Fruit fly (Drosophila melanogaster): Measurements from ENCODE around the gene CG33223.

The CG33223 gene

DNA sequence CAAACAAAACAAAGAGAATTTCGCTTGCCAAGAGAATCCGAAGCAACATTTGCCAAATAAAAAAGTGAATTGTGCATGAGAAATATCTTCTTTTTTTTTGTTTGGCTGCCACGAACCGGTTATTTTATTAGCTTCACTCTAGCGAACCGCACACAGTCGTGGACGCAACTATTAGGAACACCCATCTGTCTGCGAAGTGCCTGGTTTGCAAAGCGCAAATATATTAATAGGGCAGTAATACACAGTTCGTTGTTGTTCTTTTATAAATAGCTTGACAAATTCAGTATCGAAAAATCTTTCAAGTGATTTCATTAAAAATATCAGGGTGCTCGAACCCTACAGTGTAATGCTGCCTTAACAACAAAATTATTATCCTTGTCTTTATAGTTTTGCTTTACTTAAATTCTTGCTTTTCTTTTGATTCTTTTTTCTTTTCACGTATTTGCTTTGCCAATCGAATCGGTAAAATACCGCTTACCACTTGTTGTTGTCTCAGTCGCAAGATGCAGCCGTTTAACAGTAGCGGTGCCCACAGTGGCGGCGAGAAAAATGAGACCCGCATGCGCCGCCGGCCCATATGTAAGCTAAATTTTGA, 7.9 kb upstream of the CG33223 start (continued):
- TF ChIP-seq CG7839 (tag; optimal IDR thresholded peaks at IDR 0.05) (peak; percentile 24), sc (optimal IDR thresholded peaks at IDR 0.05) (no peak), sc (GFP tag; optimal IDR thresholded peaks at IDR 0.05) (no peak), CG6272 (GFP tag; IDR thresholded peaks at IDR 0.05) (0 out of 2 replicates have a peak, but pooled peaks have one; percentile 12), ab (GFP tag; optimal IDR thresholded peaks at IDR 0.05) (no peak), CG4360 (GFP tag; IDR thresholded peaks at IDR 0.05) (0 out of 2 replicates have a peak, but pooled peaks have one; percentile 12), unpg (GFP tag; optimal IDR thresholded peaks at IDR 0.05) (peak; percentile 17), CG12391 (tag; optimal IDR thresholded peaks at IDR 0.05) (peak; percentile 5), hbn (GFP tag; IDR thresholded peaks at IDR 0.05; ENCODE audit: partially characterized antibody) (no peak), scrt (GFP tag; optimal IDR thresholded peaks at IDR 0.05) (no peak), Chrac-16 (GFP tag; optimal IDR thresholded peaks at IDR 0.05) (peak; percentile 4), crc (GFP tag; optimal IDR thresholded peaks at IDR 0.05) (no peak), Taf1 (GFP tag; IDR thresholded peaks at IDR 0.05) (no peak), Trl (optimal IDR thresholded peaks at IDR 0.05) (no peak), Trl (GFP tag; optimal IDR thresholded peaks at IDR 0.05) (no peak), CG15073 (GFP tag; optimal IDR thresholded peaks at IDR 0.05) (peak; percentile 98), sr (GFP tag; IDR thresholded peaks at IDR 0.05) (no peak), crp (GFP tag; optimal IDR thresholded peaks at IDR 0.05) (no peak), ssp (GFP tag; IDR thresholded peaks at IDR 0.05) (no peak), CoRest (tag; optimal IDR thresholded peaks at IDR 0.05) (no peak), MESR4 (GFP tag; optimal IDR thresholded peaks at IDR 0.05) (no peak), inv (GFP tag; IDR thresholded peaks at IDR 0.05; ENCODE audit: partially characterized antibody) (no peak), CG13123 (GFP tag; optimal IDR thresholded peaks at IDR 0.05) (no peak), Xrp1 (GFP tag; IDR thresholded peaks at IDR 0.05) (peak; percentile 31; the same call in 1 of the 2 replicates), CG12104 (GFP tag; optimal IDR thresholded peaks at IDR 0.05) (no peak), CG11504 (tag; optimal IDR thresholded peaks at IDR 0.05) (peak; percentile 33), CG10267 (tag; optimal IDR thresholded peaks at IDR 0.05) (no peak), CG7357 (GFP tag; IDR thresholded peaks at IDR 0.05) (no peak), da (GFP tag; optimal IDR thresholded peaks at IDR 0.05) (no peak), CG6854 (GFP tag; optimal IDR thresholded peaks at IDR 0.05) (no peak), CG12744 (GFP tag; optimal IDR thresholded peaks at IDR 0.05) (no peak), slp2 (GFP tag; optimal IDR thresholded peaks at IDR 0.05) (no peak), CG13775 (GFP tag; optimal IDR thresholded peaks at IDR 0.05) (peak; percentile 45), h (optimal IDR thresholded peaks at IDR 0.05) (no peak), CG3065 (GFP tag; optimal IDR thresholded peaks at IDR 0.05) (no peak), prd (optimal IDR thresholded peaks at IDR 0.05) (no peak), prd (GFP tag; IDR thresholded peaks at IDR 0.05) (peak; percentile 27; the same call in 1 of the 3 replicates), gt (GFP tag; IDR thresholded peaks at IDR 0.05) (no peak), so (GFP tag; IDR thresholded peaks at IDR 0.05) (no peak), Antp (GFP tag; optimal IDR thresholded peaks at IDR 0.05) (peak; percentile 44), CG10431 (GFP tag; optimal IDR thresholded peaks at IDR 0.05) (no peak), Six4 (GFP tag; optimal IDR thresholded peaks at IDR 0.05) (peak; percentile 6), jing (GFP tag; optimal IDR thresholded peaks at IDR 0.05) (no peak), CG8478 (optimal IDR thresholded peaks at IDR 0.05) (no peak), Nf-YC (tag; optimal IDR thresholded peaks at IDR 0.05) (no peak), Sin3A (optimal IDR thresholded peaks at IDR 0.05) (no peak), ATbp (GFP tag; optimal IDR thresholded peaks at IDR 0.05) (peak; percentile 25), mirr (GFP tag; optimal IDR thresholded peaks at IDR 0.05) (no peak), Elba2 (GFP tag; optimal IDR thresholded peaks at IDR 0.05) (no peak), yki (optimal IDR thresholded peaks at IDR 0.05) (no peak), cad (GFP tag; optimal IDR thresholded peaks at IDR 0.05) (no peak), disco-r (GFP tag; optimal IDR thresholded peaks at IDR 0.05) (no peak), TFAM (GFP tag; optimal IDR thresholded peaks at IDR 0.05) (no peak), CG30403 (GFP tag; optimal IDR thresholded peaks at IDR 0.05) (peak; percentile 47)
